Worm (Caenorhabditis elegans): ENCODE measurements around the gene C25D7.10.

The C25D7.10 gene

ce11 chrV:15087207-15087706 lies 20.0 kb downstream of the C25D7.10 start, which contains the start of the genes C01G10.15 and C01G10.6:
Gene C01G10.15 (minus strand): TSS chrV:15087307.
Gene C01G10.6 (plus strand): TSS chrV:15087656.
- TF ChIP-seq ama-1 (optimal IDR thresholded peaks at IDR 0.05) (no peak), nhr-85 (tag) (no peak), alr-1 (tag; optimal IDR thresholded peaks at IDR 0.05; ENCODE audit: borderline replicate concordance) (no peak), egl-13 (tag; optimal IDR thresholded peaks at IDR 0.05) (no peak), lin-15B (tag; optimal IDR thresholded peaks at IDR 0.05) (no peak), hpl-2 (GFP tag; optimal IDR thresholded peaks at IDR 0.05) (no peak), fkh-4 (tag; optimal IDR thresholded peaks at IDR 0.05; ENCODE audit: borderline replicate concordance) (no peak), tbx-2 (tag; optimal IDR thresholded peaks at IDR 0.05) (peak; percentile 29), ets-5 (GFP tag; IDR thresholded peaks at IDR 0.05) (no peak), nhr-77 (tag; optimal IDR thresholded peaks at IDR 0.05) (peak; percentile 52), lin-14 (GFP tag; optimal IDR thresholded peaks at IDR 0.05) (peak; percentile 39), dpl-1 (GFP tag; optimal IDR thresholded peaks at IDR 0.05) (no peak), snpc-4 (tag; optimal IDR thresholded peaks at IDR 0.05) (no peak)

- TF ChIP-seq skn-1 (tag; optimal IDR thresholded peaks at IDR 0.05): no peak
- TF ChIP-seq mef-2 (tag; optimal IDR thresholded peaks at IDR 0.05): no peak
- TF ChIP-seq aly-2 (tag; optimal IDR thresholded peaks at IDR 0.05): no peak
Measured at ce11 chrV:15088613-15089012, 21.3 kb downstream of the C25D7.10 start, which contains the start of gene C01G10.18. Gene C01G10.18 (minus strand): TSS chrV:15088713.

ce11 chrV:15089438-15089837 lies 22.2 kb downstream of the C25D7.10 start, which contains the start of the genes C01G10.5 and C01G10.4:
Gene C01G10.5 (minus strand): TSS chrV:15089538.
Gene C01G10.4 (plus strand): TSS chrV:15089740.
- TF ChIP-seq nhr-71 (tag; optimal IDR thresholded peaks at IDR 0.05) (no peak), efl-1 (optimal IDR thresholded peaks at IDR 0.05) (no peak), efl-1 (GFP tag; optimal IDR thresholded peaks at IDR 0.05 in 1 of 2) (peak in 1 of 2 experiments; percentile 13)

ce11 chrV:15090457-15090856 lies 23.2 kb downstream of the C25D7.10 start, which contains the start of gene C01G10.17:
Gene C01G10.17 (plus strand): TSS chrV:15090757.
- no peak for TF ChIP-seq ceh-90 (tag; optimal IDR thresholded peaks at IDR 0.05)
- TF ChIP-seq sox-4 (tag; optimal IDR thresholded peaks at IDR 0.05): no peak
- TF ChIP-seq Y116A8C.19 (tag; optimal IDR thresholded peaks at IDR 0.05; ENCODE audit: borderline replicate concordance): no peak
- no peak for TF ChIP-seq mab-9 (GFP tag; IDR thresholded peaks at IDR 0.05)
- TF ChIP-seq nhr-90 (tag; optimal IDR thresholded peaks at IDR 0.05; ENCODE audit: poor library complexity): no peak
- TF ChIP-seq vab-15 (tag; optimal IDR thresholded peaks at IDR 0.05): no peak
- TF ChIP-seq ama-1 (optimal IDR thresholded peaks at IDR 0.05): no peak
- TF ChIP-seq sup-37 (GFP tag; optimal IDR thresholded peaks at IDR 0.05): no peak
- TF ChIP-seq lir-3 (tag; optimal IDR thresholded peaks at IDR 0.05; ENCODE audit: poor library complexity): no peak
- no peak for TF ChIP-seq hlh-4 (tag; optimal IDR thresholded peaks at IDR 0.05)
- TF ChIP-seq snpc-4 (tag; optimal IDR thresholded peaks at IDR 0.05): no peak
- TF ChIP-seq snu-23 (GFP tag; optimal IDR thresholded peaks at IDR 0.05): no peak

ce11 chrV:15092666-15093065 lies 25.4 kb downstream of the C25D7.10 start, which contains the start of gene txt-12:
Gene txt-12 (plus strand): TSS chrV:15092966.
- TF ChIP-seq nhr-12 (tag; optimal IDR thresholded peaks at IDR 0.05) (no peak), unc-130 (tag; optimal IDR thresholded peaks at IDR 0.05) (no peak), irx-1 (tag; optimal IDR thresholded peaks at IDR 0.05) (no peak), nhr-77 (tag; optimal IDR thresholded peaks at IDR 0.05) (peak; percentile 14), fkh-8 (tag; optimal IDR thresholded peaks at IDR 0.05) (no peak), snu-23 (GFP tag; optimal IDR thresholded peaks at IDR 0.05) (no peak), sox-4 (tag; optimal IDR thresholded peaks at IDR 0.05) (no peak)

ce11 chrV:15094749-15095148 lies 27.5 kb downstream of the C25D7.10 start, which contains the start of gene srx-78:
Gene srx-78 (plus strand): TSS chrV:15095049.
- TF ChIP-seq sox-4 (tag; optimal IDR thresholded peaks at IDR 0.05): no peak
- no peak for TF ChIP-seq unc-62 (GFP tag; optimal IDR thresholded peaks at IDR 0.05)
- TF ChIP-seq fkh-10 (GFP tag; optimal IDR thresholded peaks at IDR 0.05): no peak
- no peak for TF ChIP-seq zag-1 (tag; optimal IDR thresholded peaks at IDR 0.05)
- no peak for TF ChIP-seq lsy-2 (tag; optimal IDR thresholded peaks at IDR 0.05)
- TF ChIP-seq hlh-17 (GFP tag; optimal IDR thresholded peaks at IDR 0.05; ENCODE audit: borderline replicate concordance): no peak
- no peak for TF ChIP-seq xbp-1 (tag; optimal IDR thresholded peaks at IDR 0.05)
- no peak for TF ChIP-seq nhr-90 (tag; optimal IDR thresholded peaks at IDR 0.05; ENCODE audit: poor library complexity)
- no peak for TF ChIP-seq ztf-11 (tag; optimal IDR thresholded peaks at IDR 0.05)
- no peak for TF ChIP-seq rnt-1 (tag; optimal IDR thresholded peaks at IDR 0.05)
- TF ChIP-seq unc-30 (tag; optimal IDR thresholded peaks at IDR 0.05): no peak
- TF ChIP-seq nhr-47 (tag; optimal IDR thresholded peaks at IDR 0.05): no peak
- no peak for TF ChIP-seq lir-3 (tag; optimal IDR thresholded peaks at IDR 0.05; ENCODE audit: poor library complexity)
- TF ChIP-seq nhr-19 (GFP tag; conservative IDR thresholded peaks at IDR 0.05): no peak
